Fruit fly (Drosophila melanogaster): ENCODE results near the gene CG14322.

Gene CG14322

dm6 chr3R:17708778-17709476, 61.4 kb downstream of the CG14322 start (continued):
- TF ChIP-seq brk (GFP tag; optimal IDR thresholded peaks at IDR 0.05) = no peak
- TF ChIP-seq lola (GFP tag; optimal IDR thresholded peaks at IDR 0.05) = no peak
- no peak for TF ChIP-seq Vsx2 (GFP tag; optimal IDR thresholded peaks at IDR 0.05; ENCODE audit: partially characterized antibody)
- TF ChIP-seq Rel (GFP tag; optimal IDR thresholded peaks at IDR 0.05) = no peak
- no peak for TF ChIP-seq Rel (tag; optimal IDR thresholded peaks at IDR 0.05)
- no peak for TF ChIP-seq usp (GFP tag; optimal IDR thresholded peaks at IDR 0.05)
- no peak for TF ChIP-seq CrebA (GFP tag; optimal IDR thresholded peaks at IDR 0.05; ENCODE audit: borderline replicate concordance)
- TF ChIP-seq rgr (GFP tag; optimal IDR thresholded peaks at IDR 0.05) = peak; percentile 7
- no peak for TF ChIP-seq Myc (optimal IDR thresholded peaks at IDR 0.05)
- no peak for TF ChIP-seq Hnf4 (GFP tag; optimal IDR thresholded peaks at IDR 0.05)
- TF ChIP-seq Sp1 (GFP tag; optimal IDR thresholded peaks at IDR 0.05) = no peak

dm6 chr3R:17709623-17710145, 62.2 kb downstream of the CG14322 start:
- TF ChIP-seq OdsH (GFP tag; optimal IDR thresholded peaks at IDR 0.05) = no peak
- TF ChIP-seq CrebA (GFP tag; optimal IDR thresholded peaks at IDR 0.05; ENCODE audit: borderline replicate concordance) = no peak
- no peak for TF ChIP-seq CG9705 (GFP tag; optimal IDR thresholded peaks at IDR 0.05)
- TF ChIP-seq Abd-B (GFP tag; optimal IDR thresholded peaks at IDR 0.05) = no peak
- TF ChIP-seq GATAd (GFP tag; optimal IDR thresholded peaks at IDR 0.05) = no peak
- no peak for TF ChIP-seq Dif (GFP tag; optimal IDR thresholded peaks at IDR 0.05; ENCODE audit: partially characterized antibody)
- TF ChIP-seq fru (GFP tag; optimal IDR thresholded peaks at IDR 0.05) = no peak
- TF ChIP-seq Mio (GFP tag; optimal IDR thresholded peaks at IDR 0.05) = no peak
- no peak for TF ChIP-seq Hr83 (GFP tag; optimal IDR thresholded peaks at IDR 0.05; ENCODE audit: poor library complexity, severe bottlenecking)
- TF ChIP-seq dsf (GFP tag; optimal IDR thresholded peaks at IDR 0.05; ENCODE audit: borderline replicate concordance) = no peak
- TF ChIP-seq N (GFP tag; optimal IDR thresholded peaks at IDR 0.05) = no peak
- no peak for TF ChIP-seq ey (GFP tag; optimal IDR thresholded peaks at IDR 0.05)
- no peak for TF ChIP-seq foxo (GFP tag; optimal IDR thresholded peaks at IDR 0.05)
- no peak for TF ChIP-seq brk (GFP tag; optimal IDR thresholded peaks at IDR 0.05)
- TF ChIP-seq Myc (optimal IDR thresholded peaks at IDR 0.05) = no peak
- TF ChIP-seq woc (GFP tag; optimal IDR thresholded peaks at IDR 0.05) = no peak
- TF ChIP-seq Rel (GFP tag; optimal IDR thresholded peaks at IDR 0.05) = no peak
- no peak for TF ChIP-seq Rel (tag; optimal IDR thresholded peaks at IDR 0.05)

- TF ChIP-seq foxo (GFP tag; optimal IDR thresholded peaks at IDR 0.05) (peak in 1 of 2 experiments; percentile 3), Myc (optimal IDR thresholded peaks at IDR 0.05) (peak; percentile 64), woc (GFP tag; optimal IDR thresholded peaks at IDR 0.05) (peak; percentile 28), pan (optimal IDR thresholded peaks at IDR 0.05) (no peak)
Measured at dm6 chr3R:17710418-17710817, 62.9 kb downstream of the CG14322 start.

DNA sequence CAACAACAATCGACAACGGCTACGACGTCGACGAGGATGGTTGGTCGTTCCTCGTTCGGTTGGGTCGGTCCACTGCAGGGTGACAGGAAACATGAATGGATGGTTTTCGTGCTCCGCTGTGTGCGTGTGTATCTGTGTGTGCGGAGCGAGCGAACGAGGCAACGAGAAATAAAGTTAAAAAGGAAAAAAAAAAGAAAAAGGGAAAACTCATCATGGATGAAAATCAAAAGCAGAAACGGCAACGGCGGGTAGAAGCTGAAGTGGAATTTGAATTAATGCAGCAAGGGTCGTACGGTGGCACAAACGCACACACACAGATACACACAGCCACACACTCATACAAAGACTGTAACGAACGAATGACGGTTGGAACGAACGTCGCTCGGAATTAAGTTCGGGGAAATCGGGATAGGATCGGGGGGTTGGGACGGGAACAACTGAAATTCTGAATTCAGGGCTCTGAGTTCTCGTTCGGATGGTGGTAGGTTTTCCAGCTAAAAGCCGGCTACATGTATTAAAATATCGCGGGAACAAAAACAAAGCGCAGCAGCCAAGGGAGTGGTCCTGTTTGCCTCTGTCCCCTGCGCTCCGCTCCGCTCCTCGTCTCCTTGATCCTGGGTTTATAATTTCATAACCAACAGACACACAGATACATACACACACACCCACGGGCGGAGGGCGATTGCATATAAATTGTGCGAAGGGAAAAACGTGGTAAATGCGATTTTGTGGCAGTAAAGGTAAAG, 63.6 kb downstream of the CG14322 start:
- TF ChIP-seq Hr83 (GFP tag; optimal IDR thresholded peaks at IDR 0.05; ENCODE audit: poor library complexity, severe bottlenecking) (no peak), h (GFP tag; optimal IDR thresholded peaks at IDR 0.05) (no peak), brk (GFP tag; optimal IDR thresholded peaks at IDR 0.05) (peak; percentile 6), N (GFP tag; optimal IDR thresholded peaks at IDR 0.05) (peak; percentile 22), psq (GFP tag; optimal IDR thresholded peaks at IDR 0.05) (peak; percentile 73), dl (GFP tag; optimal IDR thresholded peaks at IDR 0.05; ENCODE audit: insufficient read depth in 1 of 2, partially characterized antibody in 2 of 2) (peak; percentile 12 to 17), Dif (GFP tag; optimal IDR thresholded peaks at IDR 0.05; ENCODE audit: partially characterized antibody) (peak; percentile 5), Hnf4 (GFP tag; optimal IDR thresholded peaks at IDR 0.05) (peak; percentile 27), rgr (GFP tag; optimal IDR thresholded peaks at IDR 0.05) (no peak), fru (GFP tag; optimal IDR thresholded peaks at IDR 0.05) (peak; percentile 4), ey (GFP tag; optimal IDR thresholded peaks at IDR 0.05) (no peak)

dm6 chr3R:17711646-17711975, 64.1 kb downstream of the CG14322 start:
- TF ChIP-seq HLH106 (tag; optimal IDR thresholded peaks at IDR 0.05) (no peak), Dif (GFP tag; optimal IDR thresholded peaks at IDR 0.05; ENCODE audit: partially characterized antibody) (peak; percentile 2)
